Worm (Caenorhabditis elegans): ENCODE results near the gene ZC239.17.

DNA sequence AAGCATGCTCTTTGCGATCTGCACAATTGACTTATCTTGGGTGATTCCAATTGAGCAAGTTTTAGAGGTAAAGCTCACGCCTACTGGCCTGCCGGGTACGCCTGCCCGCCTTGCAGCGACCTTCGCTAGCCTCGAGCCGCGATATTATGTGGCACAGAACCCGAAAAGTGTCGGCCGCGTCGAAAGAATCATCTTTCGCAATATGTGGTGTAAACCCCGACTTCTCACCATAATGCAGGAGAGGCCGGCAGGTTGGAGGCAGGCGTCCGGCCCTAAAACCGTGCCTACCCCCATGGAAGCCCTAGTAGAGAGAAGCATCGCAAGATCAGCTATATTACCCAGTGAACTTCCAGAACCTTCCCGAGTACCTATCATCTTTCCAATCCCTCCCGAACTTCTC is 39.8 kb downstream of the ZC239.17 start:
- TF ChIP-seq tag-97 (GFP tag; IDR thresholded peaks at IDR 0.05) (no peak), fos-1 (tag; optimal IDR thresholded peaks at IDR 0.05) (no peak), ztf-11 (tag; optimal IDR thresholded peaks at IDR 0.05) (no peak), dve-1 (tag; optimal IDR thresholded peaks at IDR 0.05; ENCODE audit: insufficient read depth) (no peak)

All from whole organism, L4 larva.